Worm (Caenorhabditis elegans): Measurements from ENCODE around the gene clec-157.

The clec-157 gene

ce11 chrIII:4844327-4844726 is at the start of gene clec-157, which contains the start of gene fkh-5:
clec-157 (minus strand) TSS chrIII:4844427.
fkh-5 (plus strand) TSS chrIII:4844662.
- no peak for TF ChIP-seq W03F9.2 (tag; optimal IDR thresholded peaks at IDR 0.05)
- no peak for TF ChIP-seq dao-5 (tag; optimal IDR thresholded peaks at IDR 0.05)
- no peak for TF ChIP-seq him-1 (tag; optimal IDR thresholded peaks at IDR 0.05)

ce11 chrIII:4893540-4893939 is 49.3 kb upstream of the clec-157 start, which contains the start of gene F26F4.6:
F26F4.6 (minus strand) TSS chrIII:4893640.
- TF ChIP-seq W03F9.2 (tag; optimal IDR thresholded peaks at IDR 0.05) (no peak), dao-5 (tag; optimal IDR thresholded peaks at IDR 0.05) (no peak), him-1 (tag; optimal IDR thresholded peaks at IDR 0.05) (no peak)

ce11 chrIII:4890997-4891396 is 46.8 kb upstream of the clec-157 start, which contains the start of gene F26F4.5:
F26F4.5 (minus strand) TSS chrIII:4891252.
- TF ChIP-seq W03F9.2 (tag; optimal IDR thresholded peaks at IDR 0.05) (no peak), him-1 (tag; optimal IDR thresholded peaks at IDR 0.05) (no peak), dao-5 (tag; optimal IDR thresholded peaks at IDR 0.05) (no peak)

- TF ChIP-seq W03F9.2 (tag; optimal IDR thresholded peaks at IDR 0.05) (no peak), him-1 (tag; optimal IDR thresholded peaks at IDR 0.05) (no peak), dao-5 (tag; optimal IDR thresholded peaks at IDR 0.05) (no peak)
These were observed 43.1 kb upstream of the clec-157 start, which contains the start of gene clec-6 for ce11 chrIII:4887291-4887690. clec-6 (minus strand) TSS chrIII:4887444.

ce11 chrIII:4883429-4883828 is 39.2 kb upstream of the clec-157 start, which contains the start of gene clec-5:
clec-5 (minus strand) TSS chrIII:4883606.
- no peak for TF ChIP-seq him-1 (tag; optimal IDR thresholded peaks at IDR 0.05)
- TF ChIP-seq dao-5 (tag; optimal IDR thresholded peaks at IDR 0.05), result no peak

ce11 chrIII:4881955-4882354 is 37.7 kb upstream of the clec-157 start:
- TF ChIP-seq dao-5 (tag; optimal IDR thresholded peaks at IDR 0.05) (no peak), him-1 (tag; optimal IDR thresholded peaks at IDR 0.05) (no peak), W03F9.2 (tag; optimal IDR thresholded peaks at IDR 0.05) (no peak)

- TF ChIP-seq him-1 (tag; optimal IDR thresholded peaks at IDR 0.05) (no peak), W03F9.2 (tag; optimal IDR thresholded peaks at IDR 0.05) (no peak), dao-5 (tag; optimal IDR thresholded peaks at IDR 0.05) (no peak)
These were observed 35.2 kb upstream of the clec-157 start, which contains the start of gene C35D10.1 for ce11 chrIII:4879445-4879844. C35D10.1 (plus strand) TSS chrIII:4879745.

- TF ChIP-seq dao-5 (tag; optimal IDR thresholded peaks at IDR 0.05) (no peak), W03F9.2 (tag; optimal IDR thresholded peaks at IDR 0.05) (no peak), him-1 (tag; optimal IDR thresholded peaks at IDR 0.05) (no peak)
These were observed 34.1 kb upstream of the clec-157 start, which contains the start of the genes tost-1 and arx-6 for ce11 chrIII:4878281-4878680. tost-1 (minus strand) TSS chrIII:4878311. arx-6 (plus strand) TSS chrIII:4878658.

ce11 chrIII:4875663-4876062 is 31.4 kb upstream of the clec-157 start:
- no peak for TF ChIP-seq dao-5 (tag; optimal IDR thresholded peaks at IDR 0.05)
- no peak for TF ChIP-seq W03F9.2 (tag; optimal IDR thresholded peaks at IDR 0.05)
- TF ChIP-seq him-1 (tag; optimal IDR thresholded peaks at IDR 0.05), result no peak

ce11 chrIII:4874671-4875070 is 30.4 kb upstream of the clec-157 start, which contains the start of gene C35D10.12:
C35D10.12 (minus strand) TSS chrIII:4874771.
- no peak for TF ChIP-seq dao-5 (tag; optimal IDR thresholded peaks at IDR 0.05)
- no peak for TF ChIP-seq him-1 (tag; optimal IDR thresholded peaks at IDR 0.05)
- no peak for TF ChIP-seq W03F9.2 (tag; optimal IDR thresholded peaks at IDR 0.05)

ce11 chrIII:4873395-4873794 is 29.2 kb upstream of the clec-157 start:
- TF ChIP-seq W03F9.2 (tag; optimal IDR thresholded peaks at IDR 0.05), result no peak
- no peak for TF ChIP-seq him-1 (tag; optimal IDR thresholded peaks at IDR 0.05)
- no peak for TF ChIP-seq dao-5 (tag; optimal IDR thresholded peaks at IDR 0.05)

- TF ChIP-seq dao-5 (tag; optimal IDR thresholded peaks at IDR 0.05) (no peak), W03F9.2 (tag; optimal IDR thresholded peaks at IDR 0.05) (no peak), him-1 (tag; optimal IDR thresholded peaks at IDR 0.05) (no peak)
These were observed 26.3 kb upstream of the clec-157 start, which contains the start of gene gipc-1 for ce11 chrIII:4870478-4870877. gipc-1 (plus strand) TSS chrIII:4870778.

ce11 chrIII:4868643-4869042 is 24.4 kb upstream of the clec-157 start, which contains the start of the genes msd-4 and C35D10.3:
msd-4 (minus strand) TSS chrIII:4868743.
C35D10.3 (plus strand) TSS chrIII:4868921.
- TF ChIP-seq W03F9.2 (tag; optimal IDR thresholded peaks at IDR 0.05) (no peak), him-1 (tag; optimal IDR thresholded peaks at IDR 0.05) (no peak), dao-5 (tag; optimal IDR thresholded peaks at IDR 0.05) (no peak)

ce11 chrIII:4866762-4867161 is 22.5 kb upstream of the clec-157 start, which contains the start of gene C35D10.17:
C35D10.17 (plus strand) TSS chrIII:4867062.
- TF ChIP-seq W03F9.2 (tag; optimal IDR thresholded peaks at IDR 0.05) (no peak), dao-5 (tag; optimal IDR thresholded peaks at IDR 0.05) (no peak), him-1 (tag; optimal IDR thresholded peaks at IDR 0.05) (no peak)

ce11 chrIII:4863127-4863526 is 18.9 kb upstream of the clec-157 start, which contains the start of gene coq-8:
coq-8 (plus strand) TSS chrIII:4863427.
- TF ChIP-seq W03F9.2 (tag; optimal IDR thresholded peaks at IDR 0.05) (no peak), him-1 (tag; optimal IDR thresholded peaks at IDR 0.05) (no peak), dao-5 (tag; optimal IDR thresholded peaks at IDR 0.05) (no peak)

Measured in whole organism, L4/young adult.